Worm (Caenorhabditis elegans) whole organism, early embryonic: ENCODE measurements around the gene srh-76.

ENCODE experiments used
- B0310.2 ChIP-seq: sonication (generic microtip); optimal IDR thresholded peaks from 2 replicates; lab custom pipeline; 2016; ENCODE audit warnings: mild to moderate bottlenecking, missing genetic modification characterization, missing compliant biosample characterization
- F13C5.2 ChIP-seq: sonication (generic microtip); optimal IDR thresholded peaks from 2 replicates; lab custom pipeline; 2017; ENCODE audit warnings: mild to moderate bottlenecking, missing genetic modification characterization, inconsistent platforms, missing compliant biosample characterization
- aly-1 ChIP-seq: sonication (generic microtip); optimal IDR thresholded peaks from 2 replicates; lab custom pipeline; 2016; ENCODE audit warnings: missing genetic modification characterization, missing compliant biosample characterization
- ama-1 ChIP-seq: fragments of 150-350 bp; optimal IDR thresholded peaks from 2 replicates; lab custom pipeline; 2014
- ceh-13 ChIP-seq: fragments of 200-800 bp; sonication (Bioruptor generic); optimal IDR thresholded peaks from 2 replicates; lab custom pipeline; 2018; ENCODE audit warnings: mild to moderate bottlenecking, missing genetic modification characterization, missing compliant biosample characterization
- ceh-36 ChIP-seq: sonication (generic microtip); optimal IDR thresholded peaks from 2 replicates; lab custom pipeline; 2016; ENCODE audit warnings: missing genetic modification characterization, inconsistent platforms, missing compliant biosample characterization
- ets-7 ChIP-seq: sonication (generic microtip); optimal IDR thresholded peaks from 2 replicates; lab custom pipeline; 2016; ENCODE audit warnings: missing genotype, missing genetic modification characterization, missing compliant biosample characterization
- flt-1 ChIP-seq: fragments of 200-800 bp; sonication (Bioruptor generic); IDR thresholded peaks from 2 replicates; pipeline ENCODE4 v1.3.6; 2022; ENCODE audit warnings: missing genetic modification characterization, missing compliant biosample characterization
- hmbx-1 ChIP-seq: sonication (generic microtip); optimal IDR thresholded peaks from 2 replicates; lab custom pipeline; 2016; ENCODE audit warnings: mild to moderate bottlenecking, missing genetic modification characterization, missing compliant biosample characterization
- hmg-4 ChIP-seq: fragments of 200-800 bp; sonication (Bioruptor generic); optimal IDR thresholded peaks from 2 replicates; lab custom pipeline; 2018; ENCODE audit warnings: mild to moderate bottlenecking, missing genetic modification characterization, missing compliant biosample characterization
- hnd-1 ChIP-seq: sonication (generic microtip); optimal IDR thresholded peaks from 2 replicates; lab custom pipeline; 2016; ENCODE audit warnings: missing genetic modification characterization, missing compliant biosample characterization
- pes-1 ChIP-seq: fragments of 200-800 bp; sonication (Bioruptor generic); IDR thresholded peaks from 2 replicates; pipeline ENCODE4 v1.3.6; 2022; ENCODE audit warnings: missing genetic modification reagents, missing genetic modification characterization, missing compliant biosample characterization
- scrt-1 ChIP-seq: fragments of 200-800 bp; sonication (Bioruptor generic); IDR thresholded peaks from 2 replicates; pipeline ENCODE4 v1.3.6; 2022; ENCODE audit warnings: missing genetic modification characterization, missing compliant biosample characterization
- sea-1 ChIP-seq: fragments of 200-800 bp; sonication (Bioruptor generic); conservative IDR thresholded peaks from 2 replicates; pipeline ENCODE4 v1.3.6; 2022; ENCODE audit warnings: missing genetic modification characterization, missing compliant biosample characterization
- tbx-11 ChIP-seq: fragments of 200-800 bp; sonication (Bioruptor generic); IDR thresholded peaks from 2 replicates; pipeline ENCODE4 v1.3.6; 2022; ENCODE audit warnings: missing genetic modification characterization, missing compliant biosample characterization
- tbx-37 ChIP-seq: fragments of 200-800 bp; sonication (Bioruptor generic); conservative IDR thresholded peaks from 2 replicates; pipeline ENCODE4 v1.3.6; 2022; ENCODE audit warnings: missing genetic modification reagents, missing genetic modification characterization, missing compliant biosample characterization
- tra-4 ChIP-seq: sonication (generic microtip); optimal IDR thresholded peaks from 2 replicates; lab custom pipeline; 2017; ENCODE audit warnings: missing genetic modification characterization, missing compliant biosample characterization

srh-76 gene

DNA sequence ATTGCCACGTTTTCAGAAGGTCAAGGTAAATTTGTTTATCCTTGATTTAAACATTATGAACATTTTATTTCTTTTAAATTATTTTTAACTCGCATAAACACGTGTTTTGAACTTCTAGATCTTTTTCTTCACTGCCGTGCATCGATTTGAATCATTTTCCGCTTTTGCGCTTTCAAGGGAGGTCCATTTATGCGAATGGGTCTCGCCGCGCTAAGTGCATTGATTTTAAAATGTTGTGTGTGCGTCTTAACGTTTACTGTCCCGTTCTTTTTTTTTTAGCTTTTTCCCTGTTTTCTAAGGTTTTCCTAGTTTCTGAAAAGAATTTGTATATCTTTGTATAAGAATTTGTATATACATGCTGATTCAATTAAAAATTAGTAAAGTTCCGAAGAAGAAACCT is 8.2 kb upstream of the srh-76 start:
- TF ChIP-seq flt-1 (no peak), hmbx-1 (tag; lab: Kevin White, UChicago) (no peak), hmg-4 (GFP tag; lab: Kevin White, UChicago) (no peak), sea-1 (no peak), pes-1 (GFP tag; lab: Robert Waterston, UW) (no peak), F13C5.2 (tag; lab: Kevin White, UChicago) (no peak), tbx-11 (GFP tag; lab: Robert Waterston, UW) (no peak), ceh-36 (tag; lab: Kevin White, UChicago) (no peak), B0310.2 (tag; lab: Kevin White, UChicago) (no peak), ceh-13 (GFP tag; lab: Kevin White, UChicago) (no peak), scrt-1 (GFP tag; lab: Robert Waterston, UW) (no peak), tbx-37 (GFP tag; lab: Robert Waterston, UW) (no peak), tra-4 (no peak)

DNA sequence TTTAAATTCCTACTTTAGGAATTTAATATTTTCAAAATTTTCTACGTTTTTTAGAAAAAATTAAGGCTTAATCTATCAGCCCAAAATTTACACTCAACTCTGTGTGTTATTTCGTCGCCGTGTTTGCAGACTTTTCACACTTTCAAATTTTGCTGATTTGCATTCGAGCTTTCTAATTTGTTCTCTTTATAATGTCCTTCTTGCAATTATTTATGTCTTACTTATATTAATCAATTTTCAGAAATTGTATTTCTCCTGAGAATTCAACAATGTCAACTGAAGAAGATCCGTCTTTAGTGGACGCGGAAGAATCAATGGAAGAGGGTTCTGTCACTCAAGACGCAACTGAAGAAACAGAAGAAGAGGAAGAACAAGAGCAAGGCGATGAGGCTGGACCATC is 7.0 kb upstream of the srh-76 start, which contains the start of gene let-418:
TSS of gene let-418 (plus strand) at position 242 of the 400 bp plus-strand sequence.
- TF ChIP-seq tbx-11 (GFP tag; lab: Robert Waterston, UW): no peak
- TF ChIP-seq B0310.2 (tag; lab: Kevin White, UChicago): no peak
- TF ChIP-seq ceh-13 (GFP tag; lab: Kevin White, UChicago): no peak
- TF ChIP-seq ama-1 (lab: Kevin White, UChicago): no peak
- no peak for TF ChIP-seq sea-1
- no peak for TF ChIP-seq flt-1
- no peak for TF ChIP-seq pes-1 (GFP tag; lab: Robert Waterston, UW)
- TF ChIP-seq tra-4: no peak
- TF ChIP-seq scrt-1 (GFP tag; lab: Robert Waterston, UW): no peak
- no peak for TF ChIP-seq aly-1 (tag; lab: Kevin White, UChicago)
- no peak for TF ChIP-seq hmg-4 (GFP tag; lab: Kevin White, UChicago)
- TF ChIP-seq tbx-37 (GFP tag; lab: Robert Waterston, UW): no peak
- TF ChIP-seq hnd-1 (tag; lab: Kevin White, UChicago): no peak
- TF ChIP-seq ets-7: no peak

DNA sequence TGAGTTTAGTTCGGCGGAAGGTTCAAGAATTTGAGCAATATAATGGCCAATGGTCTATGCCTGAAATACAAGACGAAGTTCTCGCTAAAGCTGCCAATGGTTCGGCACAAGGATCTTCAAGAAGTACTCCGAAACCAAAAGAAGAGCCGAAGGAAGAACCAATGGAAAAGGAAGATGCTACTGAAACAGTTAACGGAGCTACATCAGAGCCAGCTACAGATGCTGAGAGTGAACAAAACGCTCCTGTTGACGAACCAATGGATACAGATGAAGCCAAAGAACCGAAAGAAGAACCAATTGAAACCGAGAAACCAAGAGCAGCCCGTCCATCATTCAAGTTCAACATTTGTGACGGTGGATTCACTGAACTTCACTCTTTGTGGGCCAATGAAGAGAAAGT is 2.4 kb upstream of the srh-76 start:
- no peak for TF ChIP-seq tbx-11 (GFP tag; lab: Robert Waterston, UW)
- TF ChIP-seq tbx-37 (GFP tag; lab: Robert Waterston, UW): no peak
- TF ChIP-seq ama-1 (lab: Kevin White, UChicago): no peak
- TF ChIP-seq scrt-1 (GFP tag; lab: Robert Waterston, UW): no peak

DNA sequence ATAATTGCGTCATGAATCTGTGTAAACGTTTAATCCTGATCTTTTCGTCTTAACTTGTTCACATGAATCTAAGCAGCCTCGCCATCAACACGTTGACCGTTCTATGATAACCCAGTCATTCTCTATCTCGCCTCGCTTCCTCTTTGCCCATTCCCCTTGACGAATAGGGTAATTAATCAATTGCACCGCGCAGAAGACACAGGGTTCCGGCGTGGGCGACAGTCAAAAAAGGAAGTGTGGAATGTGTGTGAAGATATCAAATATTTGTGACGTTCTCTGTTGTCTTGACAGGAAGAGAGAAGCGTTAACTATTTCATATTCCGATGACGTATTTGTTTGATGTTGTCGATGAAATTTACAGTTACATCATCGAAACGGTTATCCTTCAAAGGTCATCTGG is 832 bp upstream of the srh-76 start:
- TF ChIP-seq tbx-37 (GFP tag; lab: Robert Waterston, UW): no peak
- no peak for TF ChIP-seq hmbx-1 (tag; lab: Kevin White, UChicago)
- no peak for TF ChIP-seq F13C5.2 (tag; lab: Kevin White, UChicago)

DNA sequence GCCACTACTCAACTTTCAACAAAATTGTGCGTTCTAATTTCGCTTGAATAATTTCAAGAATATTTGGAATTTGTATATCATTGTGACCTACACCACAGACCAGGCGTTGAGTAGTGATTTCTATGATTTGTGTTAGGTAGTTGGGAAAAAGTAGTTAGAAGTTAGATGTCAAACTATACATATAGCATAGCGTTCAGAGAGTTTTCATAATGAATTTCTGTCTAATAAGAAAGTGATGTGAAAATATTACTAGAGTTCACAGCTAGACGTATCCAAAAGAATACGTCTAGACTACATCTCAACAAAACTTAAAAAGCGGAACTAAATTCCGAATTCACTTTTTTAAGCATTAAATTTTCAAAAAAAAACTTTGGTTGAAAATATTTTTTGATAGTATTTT is 1.8 kb downstream of the srh-76 start:
- TF ChIP-seq pes-1 (GFP tag; lab: Robert Waterston, UW) (no peak), flt-1 (no peak), sea-1 (no peak), aly-1 (tag; lab: Kevin White, UChicago) (no peak), ets-7 (no peak), tbx-11 (GFP tag; lab: Robert Waterston, UW) (no peak), ama-1 (lab: Kevin White, UChicago) (no peak)

DNA sequence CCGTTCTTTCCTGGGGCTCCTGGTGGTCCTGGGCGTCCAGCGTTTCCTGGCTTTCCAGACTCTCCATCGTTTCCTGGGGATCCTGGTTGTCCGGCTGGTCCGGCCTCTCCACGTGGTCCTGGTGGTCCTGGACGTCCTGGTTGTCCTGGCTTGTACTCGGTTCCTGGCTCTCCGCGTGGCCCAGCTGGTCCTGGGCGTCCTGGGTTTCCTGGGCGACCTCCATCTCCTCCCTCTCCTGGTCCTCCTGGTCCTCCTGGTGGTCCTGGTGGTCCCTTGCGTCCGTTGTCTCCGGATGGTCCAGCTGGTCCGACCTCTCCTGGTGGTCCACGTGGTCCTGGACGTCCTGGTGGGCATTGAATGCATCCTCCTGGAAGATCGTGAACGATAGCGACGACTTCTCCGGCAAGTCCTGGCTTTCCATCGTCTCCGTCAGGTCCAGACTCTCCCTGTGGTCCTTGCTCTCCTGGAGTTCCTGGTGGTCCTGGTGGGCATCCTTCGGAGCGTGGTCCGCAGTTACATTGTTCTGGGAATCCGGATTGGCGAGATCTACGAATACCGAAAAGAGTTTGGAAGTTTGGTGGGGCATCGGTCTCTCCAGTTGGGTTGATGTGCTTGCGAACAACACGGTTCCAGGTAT is 2.5 kb downstream of the srh-76 start:
- TF ChIP-seq B0310.2 (tag; lab: Kevin White, UChicago) (no peak), hmg-4 (GFP tag; lab: Kevin White, UChicago) (peak; percentile 9), tbx-11 (GFP tag; lab: Robert Waterston, UW) (0 out of 2 replicates have a peak, but pooled peaks have one; percentile 23)

DNA sequence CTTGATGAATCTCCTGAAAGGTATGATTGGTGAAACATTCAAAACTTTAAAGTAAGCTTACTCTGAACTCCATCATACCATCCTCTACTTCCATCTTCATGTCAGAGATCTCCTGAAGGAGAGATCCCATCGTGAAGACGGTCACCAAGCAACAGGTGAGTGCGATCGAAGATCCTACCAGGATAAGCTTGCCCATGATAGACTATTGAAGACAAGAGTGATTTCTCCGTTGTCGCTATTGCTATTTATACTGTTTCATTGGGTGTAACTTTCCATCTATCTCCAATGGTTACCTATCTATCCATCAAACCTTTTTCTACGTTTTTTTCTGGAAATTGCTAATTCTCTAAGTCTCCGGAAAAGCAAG is 3.0 kb downstream of the srh-76 start, which contains the start of gene col-140:
TSS of gene col-140 (minus strand) at position 219 of the 367 bp plus-strand sequence.
- TF ChIP-seq tbx-11 (GFP tag; lab: Robert Waterston, UW) (no peak), B0310.2 (tag; lab: Kevin White, UChicago) (no peak), hmbx-1 (tag; lab: Kevin White, UChicago) (no peak), flt-1 (no peak), ceh-13 (GFP tag; lab: Kevin White, UChicago) (no peak)

DNA sequence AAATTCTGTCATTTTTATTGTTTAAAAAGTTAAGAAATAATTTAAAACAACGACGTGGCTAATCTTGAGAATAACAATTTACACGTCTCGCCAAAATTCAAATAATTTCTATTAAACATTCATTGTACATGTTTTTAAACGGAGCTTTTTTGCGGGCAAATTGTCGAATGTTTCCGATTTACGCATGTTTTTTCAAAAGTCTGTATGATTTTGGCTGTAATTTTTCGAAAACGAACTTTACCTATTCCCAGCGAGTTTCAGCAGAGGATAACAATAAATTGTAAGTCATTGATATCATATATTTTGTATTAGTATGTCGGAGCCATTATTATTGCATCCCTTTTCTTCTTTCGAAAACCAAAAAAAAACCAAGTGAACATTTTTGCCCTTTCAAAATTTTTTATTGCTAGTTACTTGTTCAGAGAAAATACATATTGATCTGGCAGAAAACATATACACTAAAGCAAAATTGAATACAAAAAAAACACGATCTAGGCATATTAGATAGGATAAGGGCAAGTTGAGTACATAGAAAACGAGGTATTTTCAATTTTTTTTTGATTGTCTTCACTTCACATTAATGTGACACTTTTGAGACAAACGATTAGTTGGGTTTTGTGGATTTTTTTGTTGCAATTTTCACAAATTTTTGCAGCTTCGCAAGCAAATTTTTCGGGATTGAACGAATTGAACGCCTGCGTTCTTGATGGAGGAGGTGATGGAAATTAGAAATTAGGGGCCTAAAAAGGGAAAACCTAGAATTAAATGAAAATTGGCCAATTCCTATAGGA is 5.1 kb downstream of the srh-76 start, which contains the start of gene F26F12.2:
TSS of gene F26F12.2 (minus strand) at position 38 of the 791 bp plus-strand sequence.
- TF ChIP-seq aly-1 (tag; lab: Kevin White, UChicago): no peak
- TF ChIP-seq pes-1 (GFP tag; lab: Robert Waterston, UW): no peak
- no peak for TF ChIP-seq scrt-1 (GFP tag; lab: Robert Waterston, UW)
- TF ChIP-seq B0310.2 (tag; lab: Kevin White, UChicago): no peak
- no peak for TF ChIP-seq hmg-4 (GFP tag; lab: Kevin White, UChicago)
- no peak for TF ChIP-seq tbx-11 (GFP tag; lab: Robert Waterston, UW)
- TF ChIP-seq tra-4: no peak
- no peak for TF ChIP-seq ceh-36 (tag; lab: Kevin White, UChicago)
- TF ChIP-seq F13C5.2 (tag; lab: Kevin White, UChicago): no peak
- no peak for TF ChIP-seq ceh-13 (GFP tag; lab: Kevin White, UChicago)
- no peak for TF ChIP-seq tbx-37 (GFP tag; lab: Robert Waterston, UW)
- TF ChIP-seq hnd-1 (tag; lab: Kevin White, UChicago): no peak
- no peak for TF ChIP-seq hmbx-1 (tag; lab: Kevin White, UChicago)
- no peak for TF ChIP-seq sea-1
- TF ChIP-seq ama-1 (lab: Kevin White, UChicago): no peak
- TF ChIP-seq ets-7: no peak
- TF ChIP-seq flt-1: no peak
